Fruit fly (Drosophila melanogaster) whole organism, prepupa: ENCODE data around the gene Drgx.

ENCODE experiments used
- CG1621 ChIP-seq: fragments of 200-800 bp; sonication (Bioruptor generic); optimal IDR thresholded peaks from 3 replicates; lab custom pipeline; 2018; ENCODE audit warnings: missing biosample characterization, mild to moderate bottlenecking, missing genetic modification characterization
- CG34406 ChIP-seq: fragments of 200-800 bp; sonication (Bioruptor generic); optimal IDR thresholded peaks from 3 replicates; lab custom pipeline; 2016; ENCODE audit warnings: missing biosample characterization, missing genetic modification characterization
- CG7368 ChIP-seq: fragments of 200-800 bp; sonication (Bioruptor generic); optimal IDR thresholded peaks from 3 replicates; lab custom pipeline; 2016; ENCODE audit warnings: missing biosample characterization, missing genetic modification characterization
- Gug ChIP-seq: fragments of 200-800 bp; sonication (Bioruptor generic); IDR thresholded peaks from 2 replicates; pipeline ENCODE4 v1.3.6; 2022; ENCODE audit warnings: missing biosample characterization, missing genetic modification characterization
- Lpt ChIP-seq: fragments of 200-800 bp; sonication (Bioruptor generic); optimal IDR thresholded peaks from 3 replicates; lab custom pipeline; 2016; ENCODE audit warnings: missing biosample characterization, missing genetic modification characterization
- esn ChIP-seq: fragments of 200-800 bp; sonication (Bioruptor generic); optimal IDR thresholded peaks from 2 replicates; lab custom pipeline; 2016; ENCODE audit warnings: missing biosample characterization, mild to moderate bottlenecking, missing genetic modification characterization, moderate library complexity

- TF ChIP-seq CG1621 (tag; lab: Kevin White, UChicago) (no peak), CG34406 (GFP tag; lab: Kevin White, UChicago) (no peak), Lpt (GFP tag; lab: Kevin White, UChicago) (no peak), CG7368 (GFP tag; lab: Kevin White, UChicago) (no peak), esn (GFP tag; lab: Kevin White, UChicago) (no peak), Gug (GFP tag; lab: Robert Waterston, UW) (no peak)
Observed at dm6 chr2L:3615156-3615555, 47.4 kb upstream of the Drgx start.
